Worm (Caenorhabditis elegans) whole organism, L1 larva: ENCODE results near the gene R04E5.9.

Experiments
- C04F5.9 ChIP-seq: sonication (generic microtip); optimal IDR thresholded peaks from 2 replicates; lab custom pipeline; 2016; ENCODE audit warnings: missing genetic modification characterization, missing compliant biosample characterization
- F16B12.6 ChIP-seq: fragments of 150-350 bp; optimal IDR thresholded peaks from 2 replicates; lab custom pipeline; 2014; ENCODE audit warnings: missing biosample characterization, missing genetic modification characterization
- aha-1 ChIP-seq: fragments of 150-350 bp; optimal IDR thresholded peaks from 2 replicates; lab custom pipeline; 2014; ENCODE audit warnings: missing biosample characterization, missing genetic modification characterization
- alr-1 ChIP-seq: fragments of 200-800 bp; sonication (Bioruptor generic); optimal IDR thresholded peaks from 2 replicates; lab custom pipeline; 2018; ENCODE audit warnings: borderline replicate concordance, mild to moderate bottlenecking, missing genetic modification characterization, missing compliant biosample characterization
- aly-2 ChIP-seq: fragments of 150-350 bp; optimal IDR thresholded peaks from 2 replicates; lab custom pipeline; 2014; ENCODE audit warnings: missing biosample characterization, missing genetic modification characterization
- blmp-1 ChIP-seq: fragments of 150-350 bp; optimal IDR thresholded peaks from 2 replicates; lab custom pipeline; 2014; ENCODE audit warnings: missing biosample characterization, missing genetic modification characterization
- ceh-8 ChIP-seq: fragments of 200-800 bp; sonication (Bioruptor generic); optimal IDR thresholded peaks from 2 replicates; lab custom pipeline; 2018; ENCODE audit warnings: mild to moderate bottlenecking, missing genetic modification characterization, moderate library complexity, missing compliant biosample characterization
- ceh-82 ChIP-seq, 3 experiments: fragments of 150-350 bp in 1 of 3; sonication (generic microtip) in 2 of 3; optimal IDR thresholded peaks; 2 replicates each; lab custom pipeline; 2014 to 2017; ENCODE audit warnings: missing biosample characterization in 3 of 3, missing genetic modification characterization in 3 of 3
- ceh-88 ChIP-seq: fragments of 200-800 bp; sonication (Bioruptor generic); IDR thresholded peaks from 2 replicates; pipeline ENCODE4 v1.3.6; 2022; ENCODE audit warnings: missing genetic modification characterization, missing compliant biosample characterization
- dpl-1 ChIP-seq, 3 experiments: fragments of 150-350 bp in 2 of 3; sonication (generic microtip) in 1 of 3; optimal IDR thresholded peaks; 2 replicates each; lab custom pipeline; 2014 to 2017; ENCODE audit warnings: missing biosample characterization in 3 of 3, missing genetic modification characterization in 3 of 3, missing genetic modification reagents in 3 of 3
- dsc-1 ChIP-seq: sonication (generic microtip); optimal IDR thresholded peaks from 2 replicates; lab custom pipeline; 2016; ENCODE audit warnings: mild to moderate bottlenecking, missing genetic modification characterization, missing compliant biosample characterization
- efl-1 ChIP-seq, 4 experiments: fragments of 150-350 bp; optimal IDR thresholded peaks in 3 of 4; peaks in 1 of 4; 1 replicate in 1 of 4; 2 replicates in 3 of 4; lab custom pipeline; 2014; ENCODE audit warnings: missing biosample characterization in 2 of 4, missing genetic modification characterization in 2 of 4, missing genetic modification reagents in 2 of 4
- egl-13 ChIP-seq: sonication (generic microtip); optimal IDR thresholded peaks from 2 replicates; lab custom pipeline; 2016; ENCODE audit warnings: missing genotype, missing genetic modification reagents, missing genetic modification characterization, missing compliant biosample characterization
- egl-27 ChIP-seq, 2 experiments: fragments of 150-350 bp in 1 of 2; sonication (generic microtip); optimal IDR thresholded peaks; 3 replicates each; lab custom pipeline; 2017 to 2018; ENCODE audit warnings: missing biosample characterization in 2 of 2, missing genetic modification characterization in 2 of 2, missing genetic modification reagents in 2 of 2
- fkh-10 ChIP-seq: sonication (generic microtip); optimal IDR thresholded peaks from 2 replicates; lab custom pipeline; 2017; ENCODE audit warnings: missing biosample characterization, missing genetic modification reagents, missing genetic modification characterization
- fkh-4 ChIP-seq: sonication (generic microtip); optimal IDR thresholded peaks from 2 replicates; lab custom pipeline; 2016; ENCODE audit warnings: missing compliant biosample characterization, missing genetic modification characterization, borderline replicate concordance
- hlh-17 ChIP-seq: fragments of 200-800 bp; sonication (Bioruptor generic); optimal IDR thresholded peaks from 2 replicates; lab custom pipeline; 2018; ENCODE audit warnings: missing genetic modification characterization, mild to moderate bottlenecking, missing compliant biosample characterization, moderate library complexity, borderline replicate concordance
- irx-1 ChIP-seq: sonication (generic microtip); optimal IDR thresholded peaks from 2 replicates; lab custom pipeline; 2016; ENCODE audit warnings: missing genetic modification characterization, missing compliant biosample characterization
- isw-1 ChIP-seq: fragments of 200-800 bp; sonication (Bioruptor generic); IDR thresholded peaks from 2 replicates; pipeline ENCODE4 v1.3.6; 2022; ENCODE audit warnings: missing genetic modification characterization, missing compliant biosample characterization
- jun-1 ChIP-seq: fragments of 150-350 bp; optimal IDR thresholded peaks from 2 replicates; lab custom pipeline; 2014; ENCODE audit warnings: missing biosample characterization, missing genetic modification reagents, missing genetic modification characterization
- lin-14 ChIP-seq: fragments of 200-800 bp; sonication (Bioruptor generic); optimal IDR thresholded peaks from 2 replicates; lab custom pipeline; 2018; ENCODE audit warnings: mild to moderate bottlenecking, missing genetic modification characterization, moderate library complexity, missing compliant biosample characterization
- lin-39 ChIP-seq: fragments of 150-350 bp; optimal IDR thresholded peaks from 2 replicates; lab custom pipeline; 2014; ENCODE audit warnings: missing biosample characterization, missing genetic modification reagents, missing genetic modification characterization
- lsy-2 ChIP-seq, 2 experiments: fragments of 150-350 bp; optimal IDR thresholded peaks; 2 replicates each; lab custom pipeline; 2014; ENCODE audit warnings: missing biosample characterization in 2 of 2, missing genetic modification characterization in 2 of 2
- mab-9 ChIP-seq: fragments of 200-800 bp; sonication (Bioruptor generic); IDR thresholded peaks from 2 replicates; pipeline ENCODE4 v1.3.6; 2022; ENCODE audit warnings: missing genetic modification reagents, missing genetic modification characterization, missing compliant biosample characterization
- mdl-1 ChIP-seq, 2 experiments: fragments of 150-350 bp; optimal IDR thresholded peaks; 2 replicates each; lab custom pipeline; 2014 to 2017; ENCODE audit warnings: missing biosample characterization in 2 of 2, missing genetic modification characterization in 2 of 2, inconsistent platforms in 1 of 2
- mep-1 ChIP-seq: fragments of 150-350 bp; optimal IDR thresholded peaks from 2 replicates; lab custom pipeline; 2014; ENCODE audit warnings: missing biosample characterization, missing genetic modification characterization
- nhr-12 ChIP-seq: sonication (generic microtip); optimal IDR thresholded peaks from 2 replicates; lab custom pipeline; 2017; ENCODE audit warnings: missing biosample characterization, missing genetic modification characterization
- nhr-19 ChIP-seq: fragments of 200-800 bp; sonication (Bioruptor generic); conservative IDR thresholded peaks from 2 replicates; pipeline ENCODE4 v1.3.6; 2022; ENCODE audit warnings: missing genetic modification characterization, missing compliant biosample characterization
- nhr-20 ChIP-seq: sonication (generic microtip); optimal IDR thresholded peaks from 2 replicates; lab custom pipeline; 2016; ENCODE audit warnings: mild to moderate bottlenecking, missing genetic modification characterization, missing compliant biosample characterization
- nhr-237 ChIP-seq: fragments of 150-350 bp; optimal IDR thresholded peaks from 2 replicates; lab custom pipeline; 2014; ENCODE audit warnings: missing biosample characterization, missing genetic modification characterization
- nhr-47 ChIP-seq: sonication (generic microtip); optimal IDR thresholded peaks from 2 replicates; lab custom pipeline; 2016; ENCODE audit warnings: mild to moderate bottlenecking, missing genetic modification characterization, moderate library complexity, missing compliant biosample characterization
- nhr-71 ChIP-seq: sonication (generic microtip); optimal IDR thresholded peaks from 2 replicates; lab custom pipeline; 2016; ENCODE audit warnings: mild to moderate bottlenecking, missing genetic modification characterization, moderate library complexity, missing compliant biosample characterization
- nhr-77 ChIP-seq: fragments of 150-350 bp; optimal IDR thresholded peaks from 2 replicates; lab custom pipeline; 2014; ENCODE audit warnings: missing biosample characterization, missing genetic modification characterization
- nhr-85 ChIP-seq: sonication (generic microtip); peaks from one replicate; lab custom pipeline; 2016; ENCODE audit warnings: missing genetic modification characterization, inconsistent platforms, missing compliant biosample characterization
- pag-3 ChIP-seq: sonication (generic microtip); optimal IDR thresholded peaks from 2 replicates; lab custom pipeline; 2017; ENCODE audit warnings: missing genetic modification characterization, mild to moderate bottlenecking, missing compliant biosample characterization, antibody characterized with exemption, borderline replicate concordance; ENCODE audit not compliant: insufficient read depth
- rnt-1 ChIP-seq: sonication (generic microtip); optimal IDR thresholded peaks from 2 replicates; lab custom pipeline; 2016; ENCODE audit warnings: mild to moderate bottlenecking, missing genetic modification characterization, moderate library complexity, missing compliant biosample characterization
- snpc-4 ChIP-seq: fragments of 150-350 bp; optimal IDR thresholded peaks from 2 replicates; lab custom pipeline; 2014; ENCODE audit warnings: missing biosample characterization, missing genetic modification characterization
- snu-23 ChIP-seq: sonication (generic microtip); optimal IDR thresholded peaks from 2 replicates; lab custom pipeline; 2016; ENCODE audit warnings: missing genetic modification characterization, missing compliant biosample characterization
- sox-4 ChIP-seq: sonication (generic microtip); optimal IDR thresholded peaks from 2 replicates; lab custom pipeline; 2016; ENCODE audit warnings: missing genetic modification characterization, missing compliant biosample characterization
- sptf-1 ChIP-seq: fragments of 150-350 bp; optimal IDR thresholded peaks from 2 replicates; lab custom pipeline; 2014; ENCODE audit warnings: missing biosample characterization, missing genetic modification characterization
- sup-37 ChIP-seq: fragments of 200-800 bp; sonication (Bioruptor generic); optimal IDR thresholded peaks from 2 replicates; lab custom pipeline; 2018; ENCODE audit warnings: mild to moderate bottlenecking, missing genetic modification characterization, missing compliant biosample characterization
- tbx-2 ChIP-seq: sonication (generic microtip); optimal IDR thresholded peaks from 2 replicates; lab custom pipeline; 2016; ENCODE audit warnings: missing genetic modification characterization, missing compliant biosample characterization
- unc-130 ChIP-seq: fragments of 150-350 bp; optimal IDR thresholded peaks from 2 replicates; lab custom pipeline; 2017; ENCODE audit warnings: missing biosample characterization, missing genetic modification characterization, inconsistent platforms
- unc-62 ChIP-seq: fragments of 150-350 bp; optimal IDR thresholded peaks from 2 replicates; lab custom pipeline; 2014; ENCODE audit warnings: missing biosample characterization, missing genetic modification reagents, missing genetic modification characterization
- unc-98 ChIP-seq: fragments of 200-800 bp; sonication (Bioruptor generic); IDR thresholded peaks from 2 replicates; pipeline ENCODE4 v1.3.6; 2022; ENCODE audit warnings: missing genetic modification characterization, missing compliant biosample characterization
- xbp-1 ChIP-seq: sonication (generic microtip); optimal IDR thresholded peaks from 2 replicates; lab custom pipeline; 2016; ENCODE audit warnings: missing genetic modification characterization, missing compliant biosample characterization
- zip-4 ChIP-seq: fragments of 200-800 bp; sonication (Bioruptor generic); optimal IDR thresholded peaks from 2 replicates; lab custom pipeline; 2018; ENCODE audit warnings: mild to moderate bottlenecking, missing genetic modification characterization, moderate library complexity, missing compliant biosample characterization
- ztf-11 ChIP-seq, 2 experiments: sonication (generic microtip); optimal IDR thresholded peaks; 2 replicates each; lab custom pipeline; 2016 to 2017; ENCODE audit warnings: missing genetic modification characterization in 2 of 2, missing biosample characterization in 1 of 2, missing compliant biosample characterization in 1 of 2

The R04E5.9 gene

DNA sequence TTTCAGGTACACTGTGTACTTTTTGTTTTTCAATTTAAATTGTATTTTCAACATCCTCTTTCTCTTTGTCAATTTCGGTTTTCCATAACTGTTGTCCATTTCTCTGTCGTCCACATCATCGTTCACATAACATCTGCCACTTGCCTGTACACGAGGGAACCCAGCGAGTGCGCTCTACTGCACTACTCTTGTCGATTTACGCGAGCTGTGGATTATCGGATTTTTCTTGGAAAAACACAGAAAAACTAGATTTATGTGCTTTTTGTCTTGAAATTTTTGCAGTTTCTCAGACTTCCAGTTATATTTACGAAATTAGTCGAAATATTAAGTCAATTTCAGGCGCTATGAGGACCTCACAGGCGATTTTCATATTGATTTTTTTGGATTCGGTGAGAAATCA, 19.1 kb downstream of the R04E5.9 start, which contains the start of gene chup-1 (continued):
- peak in 1 of 3 experiments; percentile 48 for TF ChIP-seq dpl-1 (GFP tag; optimal IDR thresholded peaks at IDR 0.05; lab: Kevin White, UChicago)
- TF ChIP-seq mab-9 (GFP tag; lab: Robert Waterston, UW): no peak
- TF ChIP-seq aha-1 (tag; lab: Kevin White, UChicago): no peak
- TF ChIP-seq mdl-1 (tag; optimal IDR thresholded peaks at IDR 0.05; lab: Kevin White, UChicago): peak in 1 of 2 experiments; percentile 37
- TF ChIP-seq alr-1 (tag; lab: Kevin White, UChicago): no peak
- no peak for TF ChIP-seq C04F5.9 (tag; lab: Kevin White, UChicago)
- TF ChIP-seq lin-14 (GFP tag; lab: Kevin White, UChicago): peak; percentile 64
- TF ChIP-seq fkh-10: no peak
- no peak for TF ChIP-seq irx-1 (tag; lab: Kevin White, UChicago)
- TF ChIP-seq pag-3: no peak
- no peak for TF ChIP-seq unc-130 (tag; lab: Kevin White, UChicago)
- no peak for TF ChIP-seq nhr-77 (tag; lab: Kevin White, UChicago)
- TF ChIP-seq nhr-12 (tag; lab: Kevin White, UChicago): no peak
- TF ChIP-seq hlh-17: no peak
- TF ChIP-seq efl-1 (optimal IDR thresholded peaks at IDR 0.05; lab: Kevin White, UChicago): peak; percentile 18 to 35
- peak in 1 of 2 experiments; percentile 83 for TF ChIP-seq efl-1 (GFP tag; optimal IDR thresholded peaks at IDR 0.05 in 1 of 2; lab: Kevin White, UChicago)
- TF ChIP-seq nhr-237 (tag; lab: Kevin White, UChicago): no peak

ce11 chrX:8790093-8790492, 20.8 kb downstream of the R04E5.9 start:
- TF ChIP-seq ceh-8 (GFP tag; lab: Kevin White, UChicago) (no peak), zip-4 (GFP tag; lab: Kevin White, UChicago) (no peak), nhr-20 (no peak), aly-2 (tag; lab: Kevin White, UChicago) (no peak), isw-1 (GFP tag; lab: Robert Waterston, UW) (no peak), blmp-1 (no peak)
- TF ChIP-seq, all 84 proteins: peak for 0

DNA sequence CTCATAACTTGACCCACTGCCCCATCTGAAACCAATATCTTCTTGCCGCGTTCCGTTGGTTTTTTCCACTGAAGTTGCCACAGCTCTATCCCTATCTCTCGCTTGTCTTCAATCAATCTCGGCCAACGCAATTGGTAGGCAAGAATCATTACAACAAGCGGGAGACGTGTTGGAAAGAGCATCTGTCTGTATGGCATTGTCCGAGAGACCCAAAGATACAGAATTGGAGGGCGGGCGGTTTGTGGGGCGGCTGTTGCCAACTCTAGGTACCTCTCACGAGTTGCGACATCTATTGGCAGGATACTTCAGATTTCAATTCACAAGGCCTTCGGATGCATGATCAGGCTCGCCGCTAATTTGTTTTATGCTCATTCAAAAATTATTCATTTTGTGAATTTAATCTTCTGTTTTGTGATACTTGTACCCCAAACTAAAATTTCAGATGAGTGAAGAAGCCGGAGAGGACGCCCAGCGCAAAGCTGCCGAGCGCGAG, 21.9 kb downstream of the R04E5.9 start, which contains the start of gene unc-27:
Gene unc-27, plus strand, starts transcription at position 443 of the 493 bp plus-strand sequence.
- peak; percentile 81 for TF ChIP-seq rnt-1 (tag; lab: Kevin White, UChicago)
- TF ChIP-seq aly-2 (tag; lab: Kevin White, UChicago): no peak
- TF ChIP-seq zip-4 (GFP tag; lab: Kevin White, UChicago): no peak
- TF ChIP-seq lin-39: peak; percentile 15
- TF ChIP-seq egl-27 (tag; optimal IDR thresholded peaks at IDR 0.05; lab: Kevin White, UChicago): no peak
- TF ChIP-seq dsc-1 (tag; lab: Kevin White, UChicago): peak; percentile 82
- no peak for TF ChIP-seq ceh-82 (tag; optimal IDR thresholded peaks at IDR 0.05; lab: Kevin White, UChicago)
- no peak for TF ChIP-seq egl-13
- no peak for TF ChIP-seq xbp-1
- TF ChIP-seq unc-130 (tag; lab: Kevin White, UChicago): peak; percentile 25
- no peak for TF ChIP-seq ceh-8 (GFP tag; lab: Kevin White, UChicago)
- no peak for TF ChIP-seq sup-37
- TF ChIP-seq nhr-12 (tag; lab: Kevin White, UChicago): no peak
- peak; percentile 92 for TF ChIP-seq pag-3
- no peak for TF ChIP-seq ztf-11 (tag; optimal IDR thresholded peaks at IDR 0.05; lab: Kevin White, UChicago)
- TF ChIP-seq nhr-85 (tag; lab: Kevin White, UChicago): no peak
- TF ChIP-seq jun-1 (tag; lab: Kevin White, UChicago): no peak
- peak; percentile 57 for TF ChIP-seq nhr-19 (GFP tag; lab: Robert Waterston, UW)
- peak; percentile 37 for TF ChIP-seq fkh-4
- TF ChIP-seq snu-23: peak; percentile 14
- TF ChIP-seq snpc-4 (tag; lab: Kevin White, UChicago): no peak
- TF ChIP-seq tbx-2 (tag; lab: Kevin White, UChicago): no peak
- no peak for TF ChIP-seq unc-62 (GFP tag; lab: Kevin White, UChicago)
- no peak for TF ChIP-seq F16B12.6 (tag; lab: Kevin White, UChicago)
- TF ChIP-seq sptf-1: no peak
- TF ChIP-seq unc-98 (GFP tag; lab: Robert Waterston, UW): no peak
- peak; percentile 74 for TF ChIP-seq nhr-71
- TF ChIP-seq mep-1 (tag; lab: Kevin White, UChicago): no peak
- no peak for TF ChIP-seq sox-4 (tag; lab: Kevin White, UChicago)
- TF ChIP-seq lsy-2 (tag; optimal IDR thresholded peaks at IDR 0.05; lab: Kevin White, UChicago): peak in 1 of 2 experiments; percentile 23
- TF ChIP-seq nhr-47: no peak
- TF ChIP-seq ceh-88 (GFP tag; lab: Robert Waterston, UW): no peak
